Fruit fly (Drosophila melanogaster) whole organism, prepupa: ENCODE data around the gene CG34377.
A peak's percentile ranks its signal among the peaks of the same experiment; 100 is the strongest.

ENCODE experiments used
- Blimp-1 ChIP-seq: fragments of 200-800 bp; sonication (Bioruptor generic); optimal IDR thresholded peaks from 3 replicates; lab custom pipeline; 2017; ENCODE audit warnings: missing biosample characterization, missing genetic modification characterization, mild to moderate bottlenecking, moderate library complexity, missing genetic modification reagents
- CG10631 ChIP-seq: fragments of 200-800 bp; sonication (Bioruptor generic); optimal IDR thresholded peaks from 2 replicates; lab custom pipeline; 2016; ENCODE audit warnings: missing biosample characterization, missing genetic modification characterization
- CG10669 ChIP-seq: fragments of 200-800 bp; sonication (Bioruptor generic); optimal IDR thresholded peaks from 3 replicates; lab custom pipeline; 2018; ENCODE audit warnings: missing biosample characterization, mild to moderate bottlenecking, missing genetic modification characterization, moderate library complexity
- CG11294 ChIP-seq: fragments of 200-800 bp; sonication (Bioruptor generic); IDR thresholded peaks from 2 replicates; pipeline ENCODE4 v1.3.6; 2022; ENCODE audit warnings: missing biosample characterization, missing genetic modification characterization
- CG11762 ChIP-seq: fragments of 200-800 bp; sonication (Bioruptor generic); optimal IDR thresholded peaks from 3 replicates; lab custom pipeline; 2016; ENCODE audit warnings: missing biosample characterization, missing genetic modification characterization; ENCODE audit not compliant: insufficient read depth
- CG11902 ChIP-seq: fragments of 200-800 bp; sonication (Bioruptor generic); optimal IDR thresholded peaks from 3 replicates; lab custom pipeline; 2016; ENCODE audit warnings: missing biosample characterization, missing genetic modification characterization
- CG1621 ChIP-seq: fragments of 200-800 bp; sonication (Bioruptor generic); optimal IDR thresholded peaks from 3 replicates; lab custom pipeline; 2018; ENCODE audit warnings: missing biosample characterization, mild to moderate bottlenecking, missing genetic modification characterization
- CG16779 ChIP-seq: fragments of 200-800 bp; sonication (Bioruptor generic); optimal IDR thresholded peaks from 3 replicates; lab custom pipeline; 2017; ENCODE audit warnings: missing biosample characterization, mild to moderate bottlenecking, missing genetic modification characterization
- CG3032 ChIP-seq: fragments of 200-800 bp; optimal IDR thresholded peaks from 2 replicates; lab custom pipeline; 2019; ENCODE audit warnings: missing biosample characterization, mild to moderate bottlenecking, missing genetic modification characterization, moderate library complexity
- CG31627 ChIP-seq: fragments of 200-800 bp; sonication (Bioruptor generic); optimal IDR thresholded peaks from 3 replicates; lab custom pipeline; 2016; ENCODE audit warnings: missing biosample characterization, missing genetic modification characterization
- CG34406 ChIP-seq: fragments of 200-800 bp; sonication (Bioruptor generic); optimal IDR thresholded peaks from 3 replicates; lab custom pipeline; 2016; ENCODE audit warnings: missing biosample characterization, missing genetic modification characterization
- CG3919 ChIP-seq: fragments of 200-800 bp; sonication (Bioruptor generic); optimal IDR thresholded peaks from 3 replicates; lab custom pipeline; 2016; ENCODE audit warnings: missing biosample characterization, missing genetic modification characterization
- CG4318 ChIP-seq: fragments of 200-800 bp; sonication (Bioruptor generic); optimal IDR thresholded peaks from 3 replicates; lab custom pipeline; 2017; ENCODE audit warnings: missing biosample characterization, mild to moderate bottlenecking, missing genetic modification characterization
- CG6163 ChIP-seq: fragments of 200-800 bp; sonication (Bioruptor generic); IDR thresholded peaks from 3 replicates; pipeline ENCODE4 v1.3.6; 2022; ENCODE audit warnings: missing biosample characterization, missing genetic modification characterization
- CG6792 ChIP-seq: fragments of 200-800 bp; sonication (Bioruptor generic); optimal IDR thresholded peaks from 3 replicates; lab custom pipeline; 2016; ENCODE audit warnings: missing biosample characterization, missing genetic modification characterization
- CG6808 ChIP-seq: fragments of 200-800 bp; sonication (Bioruptor generic); optimal IDR thresholded peaks from 3 replicates; lab custom pipeline; 2017; ENCODE audit warnings: missing biosample characterization, missing genetic modification characterization, mild to moderate bottlenecking, moderate library complexity, missing genetic modification reagents
- CG6854 ChIP-seq: fragments of 200-800 bp; sonication (Bioruptor generic); optimal IDR thresholded peaks from 2 replicates; lab custom pipeline; 2017; ENCODE audit warnings: missing biosample characterization, mild to moderate bottlenecking, missing genetic modification characterization
- CG7368 ChIP-seq: fragments of 200-800 bp; sonication (Bioruptor generic); optimal IDR thresholded peaks from 3 replicates; lab custom pipeline; 2016; ENCODE audit warnings: missing biosample characterization, missing genetic modification characterization
- CG8119 ChIP-seq: fragments of 200-800 bp; sonication (Bioruptor generic); IDR thresholded peaks from 3 replicates; pipeline ENCODE4 v1.3.6; 2022; ENCODE audit warnings: missing biosample characterization, missing genetic modification characterization
- CG8319 ChIP-seq: fragments of 200-800 bp; sonication (Bioruptor generic); optimal IDR thresholded peaks from 3 replicates; lab custom pipeline; 2016; ENCODE audit warnings: missing biosample characterization, missing genetic modification characterization
- CG8632 ChIP-seq: fragments of 200-800 bp; sonication (Bioruptor generic); optimal IDR thresholded peaks from 3 replicates; lab custom pipeline; 2016; ENCODE audit warnings: missing biosample characterization, missing genetic modification characterization
- CG9139 ChIP-seq: fragments of 200-800 bp; sonication (Bioruptor generic); optimal IDR thresholded peaks from 3 replicates; lab custom pipeline; 2017; ENCODE audit warnings: missing biosample characterization, mild to moderate bottlenecking, missing genetic modification characterization
- Eip75B ChIP-seq: fragments of 200-800 bp; sonication (Bioruptor generic); optimal IDR thresholded peaks from 3 replicates; lab custom pipeline; 2016; ENCODE audit warnings: missing biosample characterization, missing genetic modification characterization
- Eip78C ChIP-seq: fragments of 200-800 bp; sonication (Bioruptor generic); peaks from one replicate; lab custom pipeline; 2016; ENCODE audit warnings: missing biosample characterization, missing genetic modification characterization
- Eip93F ChIP-seq: fragments of 200-800 bp; sonication (Bioruptor generic); optimal IDR thresholded peaks from 2 replicates; lab custom pipeline; 2016; ENCODE audit warnings: missing biosample characterization, mild to moderate bottlenecking, missing genetic modification characterization
- Ets21C ChIP-seq: fragments of 200-800 bp; sonication (Bioruptor generic); optimal IDR thresholded peaks from 3 replicates; lab custom pipeline; 2016; ENCODE audit warnings: missing biosample characterization, missing genetic modification characterization
- Ets96B ChIP-seq: fragments of 200-800 bp; optimal IDR thresholded peaks from 2 replicates; lab custom pipeline; 2019; ENCODE audit warnings: missing biosample characterization, mild to moderate bottlenecking, missing genetic modification characterization, moderate library complexity
- Gug ChIP-seq: fragments of 200-800 bp; sonication (Bioruptor generic); IDR thresholded peaks from 2 replicates; pipeline ENCODE4 v1.3.6; 2022; ENCODE audit warnings: missing biosample characterization, missing genetic modification characterization
- Hr38 ChIP-seq: sonication (Bioruptor generic); optimal IDR thresholded peaks from 2 replicates; lab custom pipeline; 2016; ENCODE audit warnings: missing biosample characterization, missing genetic modification characterization
- Hr39 ChIP-seq: fragments of 200-800 bp; sonication (Bioruptor generic); optimal IDR thresholded peaks from 2 replicates; lab custom pipeline; 2016; ENCODE audit warnings: missing biosample characterization, missing genetic modification characterization
- OdsH ChIP-seq: fragments of 200-800 bp; sonication (Bioruptor generic); optimal IDR thresholded peaks from 3 replicates; lab custom pipeline; 2016; ENCODE audit warnings: missing biosample characterization, missing genetic modification characterization
- Sox102F ChIP-seq: fragments of 200-800 bp; sonication (Bioruptor generic); optimal IDR thresholded peaks from 2 replicates; lab custom pipeline; 2016; ENCODE audit warnings: missing biosample characterization, mild to moderate bottlenecking, missing genetic modification characterization
- Sox14 ChIP-seq: fragments of 200-800 bp; sonication (Bioruptor generic); optimal IDR thresholded peaks from 3 replicates; lab custom pipeline; 2016; ENCODE audit warnings: missing biosample characterization, missing genetic modification characterization
- Sox15 ChIP-seq: fragments of 200-800 bp; sonication (Bioruptor generic); optimal IDR thresholded peaks from 3 replicates; lab custom pipeline; 2016; ENCODE audit warnings: missing biosample characterization, missing genetic modification characterization
- achi ChIP-seq: fragments of 200-800 bp; sonication (Bioruptor generic); optimal IDR thresholded peaks from 3 replicates; lab custom pipeline; 2016; ENCODE audit warnings: missing biosample characterization, missing genetic modification characterization
- acj6 ChIP-seq: fragments of 200-800 bp; sonication (Bioruptor generic); optimal IDR thresholded peaks from 3 replicates; lab custom pipeline; 2016; ENCODE audit warnings: missing biosample characterization, missing genetic modification characterization
- dsx ChIP-seq: fragments of 200-800 bp; optimal IDR thresholded peaks from 3 replicates; lab custom pipeline; 2019; ENCODE audit warnings: missing biosample characterization, mild to moderate bottlenecking, missing genetic modification characterization, moderate library complexity; ENCODE audit not compliant: poor library complexity, severe bottlenecking
- esn ChIP-seq: fragments of 200-800 bp; sonication (Bioruptor generic); optimal IDR thresholded peaks from 2 replicates; lab custom pipeline; 2016; ENCODE audit warnings: missing biosample characterization, mild to moderate bottlenecking, missing genetic modification characterization, moderate library complexity
- fkh ChIP-seq: fragments of 200-800 bp; sonication (Bioruptor generic); optimal IDR thresholded peaks from 3 replicates; lab custom pipeline; 2017; ENCODE audit warnings: missing biosample characterization, mild to moderate bottlenecking, missing genetic modification characterization, moderate library complexity
- lz ChIP-seq: fragments of 200-800 bp; sonication (Bioruptor generic); optimal IDR thresholded peaks from 3 replicates; lab custom pipeline; 2016; ENCODE audit warnings: missing biosample characterization, missing genetic modification characterization
- net ChIP-seq: fragments of 200-800 bp; sonication (Bioruptor generic); optimal IDR thresholded peaks from 3 replicates; lab custom pipeline; 2016; ENCODE audit warnings: missing biosample characterization, missing genetic modification characterization
- pdm3 ChIP-seq: fragments of 200-800 bp; sonication (Bioruptor generic); optimal IDR thresholded peaks from 3 replicates; lab custom pipeline; 2016; ENCODE audit warnings: missing biosample characterization, missing genetic modification characterization
- salr ChIP-seq, 2 experiments: fragments of 200-800 bp; sonication (Bioruptor generic); optimal IDR thresholded peaks; 3 replicates each; lab custom pipeline; 2016 to 2018; ENCODE audit warnings: missing biosample characterization in 2 of 2, missing genetic modification characterization in 2 of 2, mild to moderate bottlenecking in 1 of 2
- spab ChIP-seq: fragments of 200-800 bp; sonication (Bioruptor generic); optimal IDR thresholded peaks from 2 replicates; lab custom pipeline; 2017; ENCODE audit warnings: missing biosample characterization, mild to moderate bottlenecking, missing genetic modification characterization, missing genetic modification reagents
- svp ChIP-seq: fragments of 200-800 bp; sonication (Bioruptor generic); peaks from one replicate; lab custom pipeline; 2016; ENCODE audit warnings: missing biosample characterization, missing genetic modification characterization
- topi ChIP-seq: fragments of 200-800 bp; sonication (Bioruptor generic); optimal IDR thresholded peaks from 3 replicates; lab custom pipeline; 2016; ENCODE audit warnings: missing biosample characterization, missing genetic modification characterization
- vri ChIP-seq: fragments of 200-800 bp; sonication (Bioruptor generic); optimal IDR thresholded peaks from 3 replicates; lab custom pipeline; 2016; ENCODE audit warnings: missing biosample characterization, mild to moderate bottlenecking, missing genetic modification characterization

The CG34377 gene

dm6 chr3R:22362218-22362907 lies 38.5 kb upstream of the CG34377 start, which contains the start of the genes JMJD6, CG7071 and Muted (continued):
- peak; percentile 78 for TF ChIP-seq CG8319 (GFP tag; lab: Kevin White, UChicago)
- peak; percentile 92 for TF ChIP-seq svp (GFP tag; lab: Kevin White, UChicago)
- TF ChIP-seq CG3919 (GFP tag; lab: Kevin White, UChicago), result peak; percentile 88
- peak; percentile 80 for TF ChIP-seq CG7368 (GFP tag; lab: Kevin White, UChicago)
- TF ChIP-seq CG31627 (GFP tag; lab: Kevin White, UChicago), result peak; percentile 92
- peak; percentile 88 for TF ChIP-seq Eip75B (GFP tag; lab: Kevin White, UChicago)
- peak; percentile 66 for TF ChIP-seq Ets96B
- peak; percentile 67 to 72 for TF ChIP-seq salr (GFP tag; optimal IDR thresholded peaks at IDR 0.05; lab: Kevin White, UChicago)
- TF ChIP-seq Eip78C (GFP tag; lab: Kevin White, UChicago), result peak; percentile 95
- no peak for TF ChIP-seq Hr38 (GFP tag; lab: Kevin White, UChicago)
- peak; percentile 57 for TF ChIP-seq dsx
- peak; percentile 91 for TF ChIP-seq CG10631 (GFP tag; lab: Kevin White, UChicago)
- peak; percentile 96 for TF ChIP-seq achi (GFP tag; lab: Kevin White, UChicago)
- TF ChIP-seq topi, result peak; percentile 88
- TF ChIP-seq Eip93F (GFP tag; lab: Kevin White, UChicago), result peak; percentile 88

- TF ChIP-seq CG6854 (GFP tag; lab: Kevin White, UChicago), result no peak
- peak; percentile 87 for TF ChIP-seq CG6163 (GFP tag; lab: Robert Waterston, UW)
- TF ChIP-seq Eip78C (GFP tag; lab: Kevin White, UChicago), result peak; percentile 97
- no peak for TF ChIP-seq CG9139 (GFP tag; lab: Kevin White, UChicago)
- peak; percentile 84 for TF ChIP-seq CG11294
- peak; percentile 83 for TF ChIP-seq CG10669 (GFP tag; lab: Kevin White, UChicago)
- peak; percentile 87 for TF ChIP-seq Sox14 (GFP tag; lab: Kevin White, UChicago)
- peak; percentile 96 for TF ChIP-seq svp (GFP tag; lab: Kevin White, UChicago)
- TF ChIP-seq Sox15 (GFP tag; lab: Kevin White, UChicago), result peak; percentile 71
- TF ChIP-seq lz (GFP tag; lab: Kevin White, UChicago), result peak; percentile 62
- peak; percentile 79 for TF ChIP-seq CG8632 (GFP tag; lab: Kevin White, UChicago)
- TF ChIP-seq CG6792 (GFP tag; lab: Kevin White, UChicago), result peak; percentile 79
- TF ChIP-seq OdsH (GFP tag; lab: Kevin White, UChicago), result peak; percentile 88
- TF ChIP-seq vri (GFP tag; lab: Kevin White, UChicago), result peak; percentile 82
- TF ChIP-seq esn (GFP tag; lab: Kevin White, UChicago), result peak; percentile 79
- TF ChIP-seq CG4318 (GFP tag; lab: Kevin White, UChicago), result peak; percentile 63
- TF ChIP-seq CG7368 (GFP tag; lab: Kevin White, UChicago), result peak; percentile 81
- TF ChIP-seq CG6808, result peak; percentile 72
- peak; percentile 69 to 74 for TF ChIP-seq salr (GFP tag; optimal IDR thresholded peaks at IDR 0.05; lab: Kevin White, UChicago)
- TF ChIP-seq Hr39, result peak; percentile 80
- TF ChIP-seq CG8319 (GFP tag; lab: Kevin White, UChicago), result peak; percentile 61
- peak; percentile 71 for TF ChIP-seq CG3032
- peak; percentile 80 for TF ChIP-seq topi
- TF ChIP-seq Sox102F (GFP tag; lab: Kevin White, UChicago), result peak; percentile 77
- peak; percentile 90 for TF ChIP-seq pdm3 (GFP tag; lab: Kevin White, UChicago)
- no peak for TF ChIP-seq Eip93F (GFP tag; lab: Kevin White, UChicago)
- peak; percentile 53 for TF ChIP-seq Ets21C (GFP tag; lab: Kevin White, UChicago)
- peak; percentile 75 for TF ChIP-seq Eip75B (GFP tag; lab: Kevin White, UChicago)
- peak; percentile 68 for TF ChIP-seq CG31627 (GFP tag; lab: Kevin White, UChicago)
- peak; percentile 82 for TF ChIP-seq CG1621 (tag; lab: Kevin White, UChicago)
- peak; percentile 63 for TF ChIP-seq CG11902 (GFP tag; lab: Kevin White, UChicago)
- TF ChIP-seq CG8119 (GFP tag; lab: Robert Waterston, UW), result peak; percentile 87
- peak; percentile 72 for TF ChIP-seq fkh
- peak; percentile 78 for TF ChIP-seq CG11762 (GFP tag; lab: Kevin White, UChicago)
- peak; percentile 84 for TF ChIP-seq Ets96B
- peak; percentile 36 for TF ChIP-seq CG16779
- TF ChIP-seq CG34406 (GFP tag; lab: Kevin White, UChicago), result peak; percentile 76
- peak; percentile 90 for TF ChIP-seq Gug (GFP tag; lab: Robert Waterston, UW)
- peak; percentile 86 for TF ChIP-seq net (GFP tag; lab: Kevin White, UChicago)
- TF ChIP-seq spab (GFP tag; lab: Kevin White, UChicago), result peak; percentile 78
- TF ChIP-seq Blimp-1 (GFP tag; lab: Kevin White, UChicago), result no peak
- peak; percentile 86 for TF ChIP-seq acj6 (GFP tag; lab: Kevin White, UChicago)
Measured at dm6 chr3R:22358810-22359209, 34.9 kb upstream of the CG34377 start.
